Worm (Caenorhabditis elegans) whole organism, L4 larva: ENCODE results near the gene srh-102.

Source experiments
- F26F4.8 ChIP-seq: fragments of 200-800 bp; sonication (Bioruptor generic); conservative IDR thresholded peaks from 2 replicates; pipeline ENCODE4 v1.3.6; 2022; ENCODE audit warnings: missing genetic modification characterization, missing compliant biosample characterization
- F44E2.7 ChIP-seq: fragments of 200-800 bp; sonication (Bioruptor generic); IDR thresholded peaks from 2 replicates; pipeline ENCODE4 v2.1.2; 2022; ENCODE audit warnings: missing genetic modification characterization, missing compliant biosample characterization
- F49E8.2 ChIP-seq: sonication (generic microtip); optimal IDR thresholded peaks from 2 replicates; lab custom pipeline; 2016; ENCODE audit warnings: missing compliant biosample characterization, mild to moderate bottlenecking, missing genetic modification characterization, borderline replicate concordance
- T20F7.1 ChIP-seq: fragments of 200-800 bp; sonication (Bioruptor generic); optimal IDR thresholded peaks from 2 replicates; lab custom pipeline; 2018; ENCODE audit warnings: mild to moderate bottlenecking, missing genetic modification characterization, missing compliant biosample characterization
- Y48G9A.11 ChIP-seq: fragments of 200-800 bp; sonication (Bioruptor generic); IDR thresholded peaks from 2 replicates; pipeline ENCODE4 v1.3.6; 2022; ENCODE audit warnings: missing genetic modification reagents, missing genetic modification characterization, missing compliant biosample characterization
- Y5F2A.4 ChIP-seq: fragments of 200-800 bp; sonication (Bioruptor generic); optimal IDR thresholded peaks from 2 replicates; lab custom pipeline; 2018; ENCODE audit warnings: mild to moderate bottlenecking, missing genetic modification characterization, missing compliant biosample characterization
- Y75B8A.6 ChIP-seq: fragments of 200-800 bp; sonication (Bioruptor generic); IDR thresholded peaks from 2 replicates; pipeline ENCODE4 v1.3.6; 2022; ENCODE audit warnings: missing genetic modification reagents, missing genetic modification characterization, missing compliant biosample characterization
- aha-1 ChIP-seq: fragments of 150-350 bp; peaks from one replicate; lab custom pipeline; 2014; ENCODE audit warnings: missing biosample characterization, missing genetic modification characterization
- aly-2 ChIP-seq: sonication (generic microtip); optimal IDR thresholded peaks from 2 replicates; lab custom pipeline; 2018; ENCODE audit warnings: missing biosample characterization, missing genetic modification characterization
- ama-1 ChIP-seq: fragments of 150-350 bp; optimal IDR thresholded peaks from 2 replicates; lab custom pipeline; 2014; ENCODE audit warnings: inconsistent platforms, mixed read lengths
- arid-1 ChIP-seq: fragments of 200-800 bp; sonication (Bioruptor generic); conservative IDR thresholded peaks from 2 replicates; pipeline ENCODE4 v1.3.6; 2022; ENCODE audit warnings: missing genetic modification reagents, missing genetic modification characterization, missing compliant biosample characterization
- ceh-20 ChIP-seq: fragments of 200-800 bp; sonication (Bioruptor generic); IDR thresholded peaks from 2 replicates; pipeline ENCODE4 v1.3.6; 2022; ENCODE audit warnings: missing genetic modification reagents, missing genetic modification characterization, missing compliant biosample characterization
- ceh-32 ChIP-seq: sonication (generic microtip); optimal IDR thresholded peaks from 2 replicates; lab custom pipeline; 2016; ENCODE audit warnings: mild to moderate bottlenecking, missing genetic modification characterization, missing compliant biosample characterization; ENCODE audit not compliant: poor library complexity
- ceh-82 ChIP-seq: sonication (generic microtip); optimal IDR thresholded peaks from 2 replicates; lab custom pipeline; 2017; ENCODE audit warnings: missing biosample characterization, missing genetic modification characterization
- cey-2 ChIP-seq: sonication (generic microtip); optimal IDR thresholded peaks from 3 replicates; lab custom pipeline; 2017; ENCODE audit warnings: missing genetic modification characterization, mild to moderate bottlenecking, missing compliant biosample characterization, antibody characterized with exemption, borderline replicate concordance; ENCODE audit not compliant: insufficient read depth
- daf-12 ChIP-seq: fragments of 150-350 bp; optimal IDR thresholded peaks from 2 replicates; lab custom pipeline; 2014; ENCODE audit warnings: missing biosample characterization, missing genetic modification reagents, missing genetic modification characterization
- daf-16 ChIP-seq, 3 experiments: sonication (generic microtip); optimal IDR thresholded peaks; 2 replicates each; lab custom pipeline; 2016 to 2017; ENCODE audit warnings: missing genetic modification characterization in 3 of 3, missing genetic modification reagents in 3 of 3, mild to moderate bottlenecking in 2 of 3, missing compliant biosample characterization in 2 of 3, missing biosample characterization in 1 of 3, moderate library complexity in 1 of 3
- dmd-8 ChIP-seq: fragments of 200-800 bp; sonication (Bioruptor generic); IDR thresholded peaks from 2 replicates; pipeline ENCODE4 v1.3.6; 2022; ENCODE audit warnings: missing genetic modification characterization, missing compliant biosample characterization
- dmd-9 ChIP-seq: fragments of 200-800 bp; sonication (Bioruptor generic); IDR thresholded peaks from 2 replicates; pipeline ENCODE4 v1.3.6; 2022; ENCODE audit warnings: missing genetic modification reagents, missing genetic modification characterization, missing compliant biosample characterization
- dpl-1 ChIP-seq: fragments of 150-350 bp; optimal IDR thresholded peaks from 2 replicates; lab custom pipeline; 2014; ENCODE audit warnings: missing biosample characterization, missing genetic modification reagents, missing genetic modification characterization
- duxl-1 ChIP-seq: sonication (generic microtip); optimal IDR thresholded peaks from 2 replicates; lab custom pipeline; 2016; ENCODE audit warnings: mild to moderate bottlenecking, missing genetic modification characterization, moderate library complexity, missing compliant biosample characterization; ENCODE audit not compliant: poor library complexity
- fkh-10 ChIP-seq: fragments of 150-350 bp; optimal IDR thresholded peaks from 2 replicates; lab custom pipeline; 2014; ENCODE audit warnings: missing biosample characterization, missing genetic modification reagents, missing genetic modification characterization
- hlh-30 ChIP-seq: sonication (generic microtip); optimal IDR thresholded peaks from 2 replicates; lab custom pipeline; 2017; ENCODE audit warnings: antibody characterized with exemption, mild to moderate bottlenecking, missing genetic modification characterization, missing compliant biosample characterization; ENCODE audit not compliant: insufficient read depth
- lin-1 ChIP-seq: fragments of 200-800 bp; sonication (Bioruptor generic); IDR thresholded peaks from 2 replicates; pipeline ENCODE4 v1.3.6; 2022; ENCODE audit warnings: missing genetic modification reagents, missing genetic modification characterization, missing compliant biosample characterization
- lin-15B ChIP-seq: fragments of 150-350 bp; sonication (generic microtip); optimal IDR thresholded peaks from 3 replicates; lab custom pipeline; 2014; ENCODE audit warnings: missing biosample characterization, missing genetic modification characterization
- lin-29 ChIP-seq: fragments of 200-800 bp; sonication (Bioruptor generic); IDR thresholded peaks from 2 replicates; pipeline ENCODE4 v1.3.6; 2022; ENCODE audit warnings: missing genetic modification reagents, missing genetic modification characterization, missing compliant biosample characterization
- lin-38 ChIP-seq: fragments of 200-800 bp; sonication (Bioruptor generic); IDR thresholded peaks from 2 replicates; pipeline ENCODE4 v1.3.6; 2022; ENCODE audit warnings: missing genetic modification reagents, missing genetic modification characterization, missing compliant biosample characterization
- mdt-29 ChIP-seq: fragments of 200-800 bp; sonication (Bioruptor generic); IDR thresholded peaks from 2 replicates; pipeline ENCODE4 v1.3.6; 2022; ENCODE audit warnings: missing genetic modification reagents, missing genetic modification characterization, missing compliant biosample characterization
- nhr-41 ChIP-seq: fragments of 200-800 bp; sonication (Bioruptor generic); IDR thresholded peaks from 2 replicates; pipeline ENCODE4 v1.3.6; 2022; ENCODE audit warnings: missing genetic modification reagents, missing genetic modification characterization, missing compliant biosample characterization
- nhr-48 ChIP-seq: sonication (generic microtip); optimal IDR thresholded peaks from 2 replicates; lab custom pipeline; 2016; ENCODE audit warnings: mild to moderate bottlenecking, missing genetic modification characterization, missing compliant biosample characterization
- nhr-6 ChIP-seq: fragments of 150-350 bp; optimal IDR thresholded peaks from 2 replicates; lab custom pipeline; 2014; ENCODE audit warnings: missing biosample characterization, missing genetic modification characterization
- nhr-76 ChIP-seq: fragments of 150-350 bp; optimal IDR thresholded peaks from 2 replicates; lab custom pipeline; 2014; ENCODE audit warnings: missing biosample characterization, missing genetic modification characterization
- saeg-2 ChIP-seq: fragments of 200-800 bp; sonication (Bioruptor generic); IDR thresholded peaks from 2 replicates; pipeline ENCODE4 v1.3.6; 2022; ENCODE audit warnings: missing genetic modification reagents, missing genetic modification characterization, missing compliant biosample characterization
- skn-1 ChIP-seq: fragments of 150-350 bp; optimal IDR thresholded peaks from 2 replicates; lab custom pipeline; 2014; ENCODE audit warnings: missing biosample characterization, missing genetic modification characterization
- snpc-4 ChIP-seq: fragments of 150-350 bp; optimal IDR thresholded peaks from 2 replicates; lab custom pipeline; 2014; ENCODE audit warnings: missing biosample characterization, missing genetic modification characterization
- spr-1 ChIP-seq: sonication (generic microtip); optimal IDR thresholded peaks from 2 replicates; lab custom pipeline; 2016; ENCODE audit warnings: mild to moderate bottlenecking, missing genetic modification characterization, missing compliant biosample characterization
- spr-3 ChIP-seq: fragments of 200-800 bp; sonication (Bioruptor generic); optimal IDR thresholded peaks from 2 replicates; lab custom pipeline; 2018; ENCODE audit warnings: mild to moderate bottlenecking, missing genetic modification characterization, missing compliant biosample characterization
- unc-130 ChIP-seq: sonication (generic microtip); optimal IDR thresholded peaks from 2 replicates; lab custom pipeline; 2016; ENCODE audit warnings: missing genetic modification reagents, missing genetic modification characterization, missing compliant biosample characterization
- unc-39 ChIP-seq: sonication (generic microtip); optimal IDR thresholded peaks from 2 replicates; lab custom pipeline; 2017; ENCODE audit warnings: missing biosample characterization, missing genetic modification characterization
- vab-7 ChIP-seq: fragments of 200-800 bp; sonication (Bioruptor generic); IDR thresholded peaks from 2 replicates; pipeline ENCODE4 v1.3.6; 2022; ENCODE audit warnings: missing genetic modification reagents, missing genetic modification characterization, missing compliant biosample characterization
- zfp-2 ChIP-seq: sonication (generic microtip); optimal IDR thresholded peaks from 2 replicates; lab custom pipeline; 2016; ENCODE audit warnings: mild to moderate bottlenecking, missing genetic modification characterization, missing compliant biosample characterization
- ztf-11 ChIP-seq: fragments of 150-350 bp; optimal IDR thresholded peaks from 2 replicates; lab custom pipeline; 2014; ENCODE audit warnings: missing biosample characterization, missing genetic modification characterization

Gene srh-102

ce11 chrV:17178457-17178856 lies 13.1 kb upstream of the srh-102 start, which contains the start of gene srh-174:
srh-174 (plus strand) TSS chrV:17178757.
- TF ChIP-seq aha-1 (tag; lab: Kevin White, UChicago), result no peak
- no peak for TF ChIP-seq nhr-41 (GFP tag; lab: Robert Waterston, UW)
- no peak for TF ChIP-seq lin-38 (GFP tag; lab: Robert Waterston, UW)
- TF ChIP-seq lin-1, result no peak
- no peak for TF ChIP-seq lin-29 (GFP tag; lab: Robert Waterston, UW)
- no peak for TF ChIP-seq Y5F2A.4 (GFP tag; lab: Kevin White, UChicago)
- no peak for TF ChIP-seq saeg-2 (GFP tag; lab: Robert Waterston, UW)
- no peak for TF ChIP-seq F49E8.2 (tag; lab: Kevin White, UChicago)
- no peak for TF ChIP-seq lin-15B (tag; lab: Kevin White, UChicago)
- TF ChIP-seq snpc-4 (tag; lab: Kevin White, UChicago), result no peak
- TF ChIP-seq ama-1 (lab: Kevin White, UChicago), result no peak
- no peak for TF ChIP-seq T20F7.1 (GFP tag; lab: Kevin White, UChicago)
- no peak for TF ChIP-seq unc-39 (tag; lab: Kevin White, UChicago)
- TF ChIP-seq vab-7 (GFP tag; lab: Robert Waterston, UW), result no peak
- no peak for TF ChIP-seq fkh-10 (GFP tag; lab: Kevin White, UChicago)
- TF ChIP-seq cey-2 (tag; lab: Kevin White, UChicago), result no peak

ce11 chrV:17177967-17178366 lies 12.7 kb upstream of the srh-102 start, which contains the start of gene srsx-1:
srsx-1 (minus strand) TSS chrV:17178067.
- TF ChIP-seq F49E8.2 (tag; lab: Kevin White, UChicago) (no peak), mdt-29 (no peak), Y75B8A.6 (GFP tag; lab: Robert Waterston, UW) (no peak), lin-38 (GFP tag; lab: Robert Waterston, UW) (no peak), F26F4.8 (GFP tag; lab: Robert Waterston, UW) (no peak), F44E2.7 (GFP tag; lab: Robert Waterston, UW) (no peak), nhr-76 (no peak), spr-1 (tag; lab: Kevin White, UChicago) (no peak), zfp-2 (no peak), ceh-20 (GFP tag; lab: Robert Waterston, UW) (no peak), arid-1 (GFP tag; lab: Robert Waterston, UW) (no peak), unc-130 (GFP tag; lab: Kevin White, UChicago) (no peak), lin-29 (GFP tag; lab: Robert Waterston, UW) (no peak), ceh-82 (tag; lab: Kevin White, UChicago) (no peak), ztf-11 (tag; lab: Kevin White, UChicago) (no peak)

ce11 chrV:17173738-17174137 lies 8.4 kb upstream of the srh-102 start, which contains the start of gene srbc-25:
srbc-25 (plus strand) TSS chrV:17174038.
- TF ChIP-seq dmd-9 (GFP tag; lab: Robert Waterston, UW) (no peak), spr-3 (GFP tag; lab: Kevin White, UChicago) (no peak), aly-2 (tag; lab: Kevin White, UChicago) (no peak), ceh-32 (tag; lab: Kevin White, UChicago) (no peak), nhr-48 (tag; lab: Kevin White, UChicago) (no peak), dmd-8 (no peak), duxl-1 (tag; lab: Kevin White, UChicago) (no peak)

ce11 chrV:17171551-17171950 lies 6.2 kb upstream of the srh-102 start, which contains the start of gene srbc-26:
srbc-26 (plus strand) TSS chrV:17171851.
- TF ChIP-seq snpc-4 (tag; lab: Kevin White, UChicago), result no peak
- no peak for TF ChIP-seq arid-1 (GFP tag; lab: Robert Waterston, UW)
- no peak for TF ChIP-seq Y48G9A.11 (GFP tag; lab: Robert Waterston, UW)
- no peak for TF ChIP-seq hlh-30
- no peak for TF ChIP-seq skn-1
- TF ChIP-seq nhr-6 (tag; lab: Kevin White, UChicago), result no peak
- no peak for TF ChIP-seq aly-2 (tag; lab: Kevin White, UChicago)
- TF ChIP-seq dpl-1, result no peak
- TF ChIP-seq daf-16 (GFP tag; optimal IDR thresholded peaks at IDR 0.05; lab: Kevin White, UChicago), result no peak
- no peak for TF ChIP-seq daf-16 (tag; optimal IDR thresholded peaks at IDR 0.05; lab: Kevin White, UChicago)
- TF ChIP-seq daf-12 (tag; lab: Kevin White, UChicago), result no peak
